Worm (Caenorhabditis elegans): ENCODE measurements around the gene T07A9.12.

- TF ChIP-seq ztf-4 (tag; optimal IDR thresholded peaks at IDR 0.05) (no peak), nhr-11 (tag; optimal IDR thresholded peaks at IDR 0.05) (no peak), ama-1 (optimal IDR thresholded peaks at IDR 0.05) (no peak), nhr-67 (tag; optimal IDR thresholded peaks at IDR 0.05) (no peak), snpc-4 (tag; optimal IDR thresholded peaks at IDR 0.05) (no peak), eor-1 (tag; optimal IDR thresholded peaks at IDR 0.05) (no peak), pha-4 (tag; optimal IDR thresholded peaks at IDR 0.05) (no peak), egl-27 (tag; optimal IDR thresholded peaks at IDR 0.05) (no peak), mdl-1 (tag; optimal IDR thresholded peaks at IDR 0.05) (no peak), elt-3 (tag; optimal IDR thresholded peaks at IDR 0.05) (no peak), ztf-11 (tag; optimal IDR thresholded peaks at IDR 0.05) (no peak), tbx-2 (tag; optimal IDR thresholded peaks at IDR 0.05) (no peak), nfya-1 (tag; optimal IDR thresholded peaks at IDR 0.05; ENCODE audit: insufficient read depth) (no peak)
Measured at ce11 chrIV:375915-376314, 34.8 kb upstream of the T07A9.12 start, which contains the start of gene fln-1.

Data from whole organism, L3 larva.